Fruit fly (Drosophila melanogaster) Kc167 (cell line): ENCODE results near the gene CG11889.

Experiments
- Myc ChIP-seq: fragments of >200 bp; optimal IDR thresholded peaks from 2 replicates; lab custom pipeline; 2017; ENCODE audit warnings: missing external identifiers
- Sin3A ChIP-seq: fragments of >200 bp; optimal IDR thresholded peaks from 2 replicates; lab custom pipeline; 2018; ENCODE audit warnings: missing external identifiers

DNA sequence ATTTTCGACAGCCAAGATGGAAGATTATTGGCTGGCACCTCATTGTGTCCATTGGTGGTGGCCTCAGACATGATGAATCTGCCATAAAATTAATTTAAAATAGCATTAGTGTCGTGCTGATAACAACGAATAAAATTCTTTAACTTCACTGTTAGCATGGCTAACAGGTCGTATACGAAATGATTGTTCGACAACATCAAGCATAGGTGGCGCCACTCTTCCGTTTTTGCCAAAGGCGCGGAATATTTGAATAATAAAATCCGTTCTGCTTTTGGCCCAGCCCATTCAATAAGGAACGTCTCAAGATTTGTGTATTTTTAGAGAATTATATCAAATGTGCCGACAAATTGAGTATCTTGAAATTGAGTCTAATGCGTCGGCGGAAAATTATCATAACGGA, 42.6 kb downstream of the CG11889 start:
- TF ChIP-seq Sin3A (lab: Kevin White, UChicago) (no peak), Myc (lab: Kevin White, UChicago) (no peak)
